Worm (Caenorhabditis elegans) whole organism, L1 larva: ENCODE measurements around the gene fard-1.

ENCODE experiments used
- C04F5.9 ChIP-seq: sonication (generic microtip); optimal IDR thresholded peaks from 2 replicates; lab custom pipeline; 2016; ENCODE audit warnings: missing genetic modification characterization, missing compliant biosample characterization
- C16A3.4 ChIP-seq: fragments of 150-350 bp; optimal IDR thresholded peaks from 2 replicates; lab custom pipeline; 2014; ENCODE audit warnings: missing biosample characterization, missing genetic modification characterization
- F16B12.6 ChIP-seq: fragments of 150-350 bp; optimal IDR thresholded peaks from 2 replicates; lab custom pipeline; 2014; ENCODE audit warnings: missing biosample characterization, missing genetic modification characterization
- alr-1 ChIP-seq: fragments of 200-800 bp; sonication (Bioruptor generic); optimal IDR thresholded peaks from 2 replicates; lab custom pipeline; 2018; ENCODE audit warnings: borderline replicate concordance, mild to moderate bottlenecking, missing genetic modification characterization, missing compliant biosample characterization
- ama-1 ChIP-seq: fragments of 150-350 bp; optimal IDR thresholded peaks from 2 replicates; lab custom pipeline; 2014
- ceh-8 ChIP-seq: fragments of 200-800 bp; sonication (Bioruptor generic); optimal IDR thresholded peaks from 2 replicates; lab custom pipeline; 2018; ENCODE audit warnings: mild to moderate bottlenecking, missing genetic modification characterization, moderate library complexity, missing compliant biosample characterization
- ces-1 ChIP-seq: fragments of 150-350 bp; optimal IDR thresholded peaks from 2 replicates; lab custom pipeline; 2014; ENCODE audit warnings: missing biosample characterization, missing genetic modification reagents, missing genetic modification characterization
- dpl-1 ChIP-seq, 3 experiments: fragments of 150-350 bp in 2 of 3; sonication (generic microtip) in 1 of 3; optimal IDR thresholded peaks; 2 replicates each; lab custom pipeline; 2014 to 2017; ENCODE audit warnings: missing biosample characterization in 3 of 3, missing genetic modification characterization in 3 of 3, missing genetic modification reagents in 3 of 3
- efl-1 ChIP-seq, 4 experiments: fragments of 150-350 bp; optimal IDR thresholded peaks in 3 of 4; peaks in 1 of 4; 1 replicate in 1 of 4; 2 replicates in 3 of 4; lab custom pipeline; 2014; ENCODE audit warnings: missing biosample characterization in 2 of 4, missing genetic modification characterization in 2 of 4, missing genetic modification reagents in 2 of 4
- egl-13 ChIP-seq: sonication (generic microtip); optimal IDR thresholded peaks from 2 replicates; lab custom pipeline; 2016; ENCODE audit warnings: missing genotype, missing genetic modification reagents, missing genetic modification characterization, missing compliant biosample characterization
- egl-27 ChIP-seq, 2 experiments: fragments of 150-350 bp in 1 of 2; sonication (generic microtip); optimal IDR thresholded peaks; 3 replicates each; lab custom pipeline; 2017 to 2018; ENCODE audit warnings: missing biosample characterization in 2 of 2, missing genetic modification characterization in 2 of 2, missing genetic modification reagents in 2 of 2
- ets-5 ChIP-seq: fragments of 200-800 bp; sonication (Bioruptor generic); IDR thresholded peaks from 2 replicates; pipeline ENCODE4 v1.3.6; 2022; ENCODE audit warnings: missing genetic modification characterization, missing compliant biosample characterization
- fkh-8 ChIP-seq: sonication (generic microtip); optimal IDR thresholded peaks from 2 replicates; lab custom pipeline; 2016; ENCODE audit warnings: mild to moderate bottlenecking, missing genetic modification characterization, missing compliant biosample characterization
- fos-1 ChIP-seq: fragments of 150-350 bp; optimal IDR thresholded peaks from 2 replicates; lab custom pipeline; 2014; ENCODE audit warnings: missing biosample characterization, missing genetic modification characterization
- grh-1 ChIP-seq: fragments of 200-800 bp; sonication (Bioruptor generic); IDR thresholded peaks from 2 replicates; pipeline ENCODE4 v1.3.6; 2022; ENCODE audit warnings: missing genetic modification reagents, missing genetic modification characterization, missing compliant biosample characterization
- hlh-17 ChIP-seq: fragments of 200-800 bp; sonication (Bioruptor generic); optimal IDR thresholded peaks from 2 replicates; lab custom pipeline; 2018; ENCODE audit warnings: missing genetic modification characterization, mild to moderate bottlenecking, missing compliant biosample characterization, moderate library complexity, borderline replicate concordance
- hlh-4 ChIP-seq: sonication (generic microtip); optimal IDR thresholded peaks from 2 replicates; lab custom pipeline; 2016; ENCODE audit warnings: mild to moderate bottlenecking, missing genetic modification characterization, missing compliant biosample characterization
- hpl-2 ChIP-seq: fragments of 150-350 bp; optimal IDR thresholded peaks from 2 replicates; lab custom pipeline; 2014; ENCODE audit warnings: missing biosample characterization, missing genetic modification reagents, missing genetic modification characterization
- jun-1 ChIP-seq: fragments of 150-350 bp; optimal IDR thresholded peaks from 2 replicates; lab custom pipeline; 2014; ENCODE audit warnings: missing biosample characterization, missing genetic modification reagents, missing genetic modification characterization
- lin-13 ChIP-seq: fragments of 150-350 bp; optimal IDR thresholded peaks from 2 replicates; lab custom pipeline; 2014; ENCODE audit warnings: missing biosample characterization, missing genetic modification reagents, missing genetic modification characterization
- lin-15B ChIP-seq: fragments of 150-350 bp; sonication (generic microtip); optimal IDR thresholded peaks from 3 replicates; lab custom pipeline; 2014; ENCODE audit warnings: missing biosample characterization, missing genetic modification characterization
- mef-2 ChIP-seq: fragments of 150-350 bp; optimal IDR thresholded peaks from 2 replicates; lab custom pipeline; 2014; ENCODE audit warnings: missing biosample characterization, missing genetic modification characterization
- mep-1 ChIP-seq: fragments of 150-350 bp; optimal IDR thresholded peaks from 2 replicates; lab custom pipeline; 2014; ENCODE audit warnings: missing biosample characterization, missing genetic modification characterization
- nhr-20 ChIP-seq: sonication (generic microtip); optimal IDR thresholded peaks from 2 replicates; lab custom pipeline; 2016; ENCODE audit warnings: mild to moderate bottlenecking, missing genetic modification characterization, missing compliant biosample characterization
- nhr-237 ChIP-seq: fragments of 150-350 bp; optimal IDR thresholded peaks from 2 replicates; lab custom pipeline; 2014; ENCODE audit warnings: missing biosample characterization, missing genetic modification characterization
- nhr-28 ChIP-seq: fragments of 150-350 bp; optimal IDR thresholded peaks from 2 replicates; lab custom pipeline; 2014; ENCODE audit warnings: missing biosample characterization, missing genetic modification characterization
- nhr-71 ChIP-seq: sonication (generic microtip); optimal IDR thresholded peaks from 2 replicates; lab custom pipeline; 2016; ENCODE audit warnings: mild to moderate bottlenecking, missing genetic modification characterization, moderate library complexity, missing compliant biosample characterization
- nhr-76 ChIP-seq: sonication (generic microtip); optimal IDR thresholded peaks from 2 replicates; lab custom pipeline; 2017; ENCODE audit warnings: missing biosample characterization, missing genetic modification characterization
- nhr-84 ChIP-seq: sonication (generic microtip); optimal IDR thresholded peaks from 2 replicates; lab custom pipeline; 2017; ENCODE audit warnings: missing biosample characterization, missing genetic modification characterization
- nhr-90 ChIP-seq: sonication (generic microtip); optimal IDR thresholded peaks from 2 replicates; lab custom pipeline; 2016; ENCODE audit warnings: mild to moderate bottlenecking, missing genetic modification characterization, missing compliant biosample characterization; ENCODE audit not compliant: poor library complexity
- pag-3 ChIP-seq: sonication (generic microtip); optimal IDR thresholded peaks from 2 replicates; lab custom pipeline; 2017; ENCODE audit warnings: missing genetic modification characterization, mild to moderate bottlenecking, missing compliant biosample characterization, antibody characterized with exemption, borderline replicate concordance; ENCODE audit not compliant: insufficient read depth
- pqm-1 ChIP-seq: sonication (generic microtip); optimal IDR thresholded peaks from 3 replicates; lab custom pipeline; 2017; ENCODE audit warnings: missing biosample characterization, missing genetic modification characterization
- rnt-1 ChIP-seq: sonication (generic microtip); optimal IDR thresholded peaks from 2 replicates; lab custom pipeline; 2016; ENCODE audit warnings: mild to moderate bottlenecking, missing genetic modification characterization, moderate library complexity, missing compliant biosample characterization
- snu-23 ChIP-seq: sonication (generic microtip); optimal IDR thresholded peaks from 2 replicates; lab custom pipeline; 2016; ENCODE audit warnings: missing genetic modification characterization, missing compliant biosample characterization
- sox-4 ChIP-seq: sonication (generic microtip); optimal IDR thresholded peaks from 2 replicates; lab custom pipeline; 2016; ENCODE audit warnings: missing genetic modification characterization, missing compliant biosample characterization
- tlp-1 ChIP-seq: fragments of 150-350 bp; optimal IDR thresholded peaks from 2 replicates; lab custom pipeline; 2014; ENCODE audit warnings: missing biosample characterization, missing genetic modification characterization
- unc-30 ChIP-seq: sonication (generic microtip); optimal IDR thresholded peaks from 2 replicates; lab custom pipeline; 2017; ENCODE audit warnings: missing biosample characterization, missing genetic modification characterization
- unc-98 ChIP-seq: fragments of 200-800 bp; sonication (Bioruptor generic); IDR thresholded peaks from 2 replicates; pipeline ENCODE4 v1.3.6; 2022; ENCODE audit warnings: missing genetic modification characterization, missing compliant biosample characterization
- vab-15 ChIP-seq: sonication (generic microtip); optimal IDR thresholded peaks from 2 replicates; lab custom pipeline; 2017; ENCODE audit warnings: missing genotype, mild to moderate bottlenecking, missing genetic modification characterization, missing compliant biosample characterization
- zag-1 ChIP-seq: fragments of 150-350 bp; optimal IDR thresholded peaks from 2 replicates; lab custom pipeline; 2014; ENCODE audit warnings: missing biosample characterization, missing genetic modification characterization
- ztf-4 ChIP-seq: fragments of 150-350 bp; optimal IDR thresholded peaks from 2 replicates; lab custom pipeline; 2014; ENCODE audit warnings: missing biosample characterization, missing genetic modification characterization

The fard-1 gene

DNA sequence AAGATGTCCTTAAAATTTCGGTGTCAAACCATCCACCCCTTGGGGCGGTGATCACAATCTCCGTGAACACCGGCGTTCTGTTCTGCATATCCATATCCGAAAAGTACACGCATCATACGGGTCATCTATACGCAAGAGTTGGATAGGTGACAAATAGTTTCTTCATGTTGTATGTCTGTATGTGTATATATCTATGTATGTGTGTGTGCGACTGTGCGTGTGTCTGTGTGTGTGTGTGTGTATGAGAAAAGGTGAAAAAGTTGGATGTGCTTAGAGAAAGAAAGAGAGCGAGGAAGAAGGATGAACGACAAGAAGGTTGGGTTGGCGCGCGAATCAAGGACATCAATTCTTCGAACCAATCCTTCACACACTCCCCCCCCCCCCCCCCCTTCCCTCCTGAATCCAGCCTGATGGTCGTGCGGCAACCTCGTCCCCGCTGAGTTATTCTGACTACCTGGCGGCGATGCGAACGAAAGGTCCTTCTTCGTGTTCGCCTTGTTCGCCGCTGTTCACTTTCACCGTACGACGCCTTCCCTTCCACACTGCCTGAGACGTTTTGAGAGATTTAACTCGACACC, 25.8 kb upstream of the fard-1 start (continued):
- TF ChIP-seq C16A3.4 (tag; lab: Kevin White, UChicago) (peak; percentile 14), grh-1 (GFP tag; lab: Robert Waterston, UW) (peak; percentile 45; the same call in 1 of the 2 replicates), nhr-237 (tag; lab: Kevin White, UChicago) (no peak), mep-1 (tag; lab: Kevin White, UChicago) (peak; percentile 57), ceh-8 (GFP tag; lab: Kevin White, UChicago) (no peak), nhr-28 (tag; lab: Kevin White, UChicago) (no peak), ets-5 (GFP tag; lab: Robert Waterston, UW) (no peak)

DNA sequence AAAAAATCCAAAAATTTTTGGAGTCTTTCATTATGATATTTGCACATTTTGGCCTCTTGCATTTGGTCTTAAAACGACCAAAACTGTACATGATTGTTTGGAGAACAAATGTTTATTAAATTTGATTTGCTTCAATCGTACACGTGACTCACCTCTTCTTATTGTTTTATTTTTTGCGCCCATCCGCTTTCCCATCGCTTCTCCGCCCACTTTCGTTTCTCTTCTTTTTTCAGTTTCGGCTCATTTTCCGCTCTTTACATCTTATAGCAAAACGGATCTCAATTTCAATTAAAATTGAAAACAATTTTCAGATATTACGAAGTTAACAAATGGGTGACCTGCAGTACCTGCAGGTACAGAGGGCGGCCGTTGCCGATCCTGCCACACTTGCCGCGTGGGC, 23.9 kb upstream of the fard-1 start, which contains the start of gene nmy-1:
Gene nmy-1 (plus strand): TSS at position 301 of the 400 bp plus-strand sequence.
- TF ChIP-seq hlh-17 (GFP tag; lab: Kevin White, UChicago) (no peak), nhr-90 (no peak), nhr-20 (tag; lab: Kevin White, UChicago) (no peak), hlh-4 (tag; lab: Kevin White, UChicago) (no peak), fkh-8 (tag; lab: Kevin White, UChicago) (no peak), vab-15 (no peak), ces-1 (GFP tag; lab: Kevin White, UChicago) (no peak)

DNA sequence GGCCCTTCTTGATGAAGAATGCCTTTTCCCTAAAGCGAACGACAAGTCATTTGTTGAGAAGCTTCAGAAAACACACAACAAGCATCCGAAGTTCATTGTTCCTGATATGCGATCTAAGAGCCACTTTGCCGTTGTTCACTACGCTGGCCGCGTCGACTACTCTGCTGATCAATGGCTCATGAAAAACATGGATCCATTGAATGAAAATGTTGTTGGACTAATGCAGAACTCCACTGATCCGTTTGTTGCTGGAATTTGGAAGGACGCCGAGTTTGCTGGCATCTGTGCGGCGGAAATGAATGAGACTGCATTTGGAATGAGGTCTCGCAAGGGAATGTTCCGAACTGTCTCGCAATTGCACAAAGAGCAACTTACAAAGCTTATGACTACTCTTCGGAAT, 20.5 kb upstream of the fard-1 start:
- TF ChIP-seq jun-1 (tag; lab: Kevin White, UChicago), result no peak
- TF ChIP-seq efl-1 (optimal IDR thresholded peaks at IDR 0.05; lab: Kevin White, UChicago), result no peak
- TF ChIP-seq efl-1 (GFP tag; optimal IDR thresholded peaks at IDR 0.05 in 1 of 2; lab: Kevin White, UChicago), result peak in 1 of 2 experiments; percentile 58

DNA sequence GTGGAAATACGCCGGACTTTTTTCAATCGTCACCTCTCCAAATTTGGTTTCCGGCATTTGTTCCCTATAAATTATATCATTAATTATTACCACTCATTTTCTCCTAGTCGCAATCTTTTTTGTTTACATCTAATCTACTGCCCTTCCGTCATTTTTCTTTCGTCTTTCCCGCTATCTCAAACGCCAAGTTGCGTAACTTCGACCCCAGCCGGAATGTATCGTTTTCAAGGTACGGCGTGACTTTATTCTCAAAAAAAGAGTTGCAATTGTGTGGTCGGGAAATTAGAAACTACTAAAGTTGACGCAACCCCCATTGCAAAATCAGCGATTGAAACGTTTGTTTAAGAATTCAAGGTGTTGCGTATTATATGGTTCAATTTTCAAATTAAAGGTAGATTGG, 13.7 kb upstream of the fard-1 start:
- TF ChIP-seq fos-1 (no peak), fkh-8 (tag; lab: Kevin White, UChicago) (no peak), F16B12.6 (tag; lab: Kevin White, UChicago) (no peak), mef-2 (tag; lab: Kevin White, UChicago) (no peak), alr-1 (tag; lab: Kevin White, UChicago) (no peak), unc-98 (GFP tag; lab: Robert Waterston, UW) (no peak), lin-15B (no peak), nhr-71 (tag; lab: Kevin White, UChicago) (no peak), egl-13 (no peak), efl-1 (optimal IDR thresholded peaks at IDR 0.05; lab: Kevin White, UChicago) (no peak), efl-1 (GFP tag; optimal IDR thresholded peaks at IDR 0.05 in 1 of 2; lab: Kevin White, UChicago) (no peak), rnt-1 (tag; lab: Kevin White, UChicago) (no peak)

DNA sequence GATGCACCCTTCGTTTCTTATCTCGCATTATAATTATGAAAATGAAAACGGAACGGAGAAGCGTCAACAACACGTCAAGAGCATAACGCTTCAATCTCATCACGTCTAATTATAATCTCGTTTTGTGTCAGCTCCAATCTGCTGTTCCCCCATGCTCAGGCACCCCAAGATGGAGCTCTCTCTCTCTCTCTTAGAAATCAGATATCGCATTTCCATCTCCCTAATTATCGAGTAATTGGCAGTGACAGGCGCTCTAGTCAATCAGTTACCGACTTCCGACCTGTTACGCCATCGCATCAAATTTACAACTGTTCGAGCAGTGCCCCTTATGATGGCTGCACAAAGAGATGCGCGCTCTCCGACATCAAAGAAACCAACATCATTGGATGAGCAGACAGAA, 12.7 kb upstream of the fard-1 start:
- no peak for TF ChIP-seq C16A3.4 (tag; lab: Kevin White, UChicago)
- TF ChIP-seq lin-13 (GFP tag; lab: Kevin White, UChicago), result no peak
- TF ChIP-seq egl-27 (tag; optimal IDR thresholded peaks at IDR 0.05; lab: Kevin White, UChicago), result no peak
- TF ChIP-seq zag-1, result no peak
- TF ChIP-seq snu-23 (GFP tag; lab: Kevin White, UChicago), result no peak
- no peak for TF ChIP-seq nhr-90
- no peak for TF ChIP-seq C04F5.9 (tag; lab: Kevin White, UChicago)
- no peak for TF ChIP-seq F16B12.6 (tag; lab: Kevin White, UChicago)
- TF ChIP-seq pqm-1, result no peak

DNA sequence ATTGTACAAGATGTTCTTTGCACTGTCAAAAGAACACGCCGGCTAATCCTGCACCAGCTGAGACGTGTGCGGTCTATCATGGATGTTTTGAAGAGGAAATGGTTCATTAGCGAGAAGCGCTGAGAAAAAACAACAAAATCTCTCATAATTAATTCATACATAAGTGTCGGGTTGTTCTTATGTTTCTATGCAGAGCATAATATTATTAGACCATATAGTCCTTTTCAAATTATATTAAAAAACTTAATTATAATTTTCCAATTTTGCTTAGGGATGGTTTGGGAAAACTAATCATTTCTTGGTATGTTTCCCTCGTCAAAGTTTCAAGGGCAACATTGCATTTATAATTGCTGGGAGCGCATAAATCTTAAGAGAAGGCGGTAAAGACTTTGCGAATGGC, 11.4 kb upstream of the fard-1 start:
- TF ChIP-seq zag-1 (no peak), alr-1 (tag; lab: Kevin White, UChicago) (no peak), mep-1 (tag; lab: Kevin White, UChicago) (no peak), hlh-17 (GFP tag; lab: Kevin White, UChicago) (no peak), dpl-1 (GFP tag; optimal IDR thresholded peaks at IDR 0.05; lab: Kevin White, UChicago) (no peak), nhr-71 (tag; lab: Kevin White, UChicago) (no peak), hpl-2 (GFP tag; lab: Kevin White, UChicago) (no peak), ztf-4 (no peak), sox-4 (tag; lab: Kevin White, UChicago) (no peak), pag-3 (tag; lab: Kevin White, UChicago) (no peak), snu-23 (GFP tag; lab: Kevin White, UChicago) (no peak), nhr-84 (tag; lab: Kevin White, UChicago) (no peak), ama-1 (lab: Kevin White, UChicago) (no peak), unc-30 (tag; lab: Kevin White, UChicago) (no peak), nhr-76 (tag; lab: Kevin White, UChicago) (no peak), tlp-1 (tag; lab: Kevin White, UChicago) (no peak), grh-1 (GFP tag; lab: Robert Waterston, UW) (no peak), nhr-28 (tag; lab: Kevin White, UChicago) (no peak)
